Fruit fly (Drosophila melanogaster) whole organism, embryonic: Measurements from ENCODE around the gene Mur2B.

Source experiments
- Ada2b ChIP-seq: fragments of 200-800 bp; sonication (Bioruptor generic); IDR thresholded peaks from 2 replicates; pipeline ENCODE4 v1.3.6; 2022; ENCODE audit warnings: missing biosample characterization, missing genetic modification characterization
- Aef1 ChIP-seq: fragments of 200-800 bp; sonication (Bioruptor generic); IDR thresholded peaks from 3 replicates; pipeline ENCODE4 v1.3.6; 2022; ENCODE audit warnings: missing biosample characterization, missing genetic modification characterization
- Bdp1 ChIP-seq: fragments of 200-800 bp; sonication (Bioruptor generic); optimal IDR thresholded peaks from 3 replicates; lab custom pipeline; 2016; ENCODE audit warnings: missing biosample characterization, missing genetic modification characterization
- Bgb ChIP-seq: fragments of 200-800 bp; sonication (Bioruptor generic); IDR thresholded peaks from 2 replicates; pipeline ENCODE4 v1.3.6; 2022; ENCODE audit warnings: missing biosample characterization, missing genetic modification characterization; ENCODE audit not compliant: partially characterized antibody
- CG10274 ChIP-seq: fragments of 200-800 bp; sonication (Bioruptor generic); optimal IDR thresholded peaks from 3 replicates; lab custom pipeline; 2017; ENCODE audit warnings: missing biosample characterization, mild to moderate bottlenecking, missing genetic modification characterization
- CG10431 ChIP-seq: fragments of 200-800 bp; sonication (Bioruptor generic); optimal IDR thresholded peaks from 3 replicates; lab custom pipeline; 2018; ENCODE audit warnings: missing biosample characterization, mild to moderate bottlenecking, missing genetic modification characterization
- CG11398 ChIP-seq: fragments of 200-800 bp; sonication (Bioruptor generic); optimal IDR thresholded peaks from 2 replicates; lab custom pipeline; 2016; ENCODE audit warnings: missing biosample characterization, missing genetic modification characterization
- CG11504 ChIP-seq: fragments of 200-800 bp; sonication (Bioruptor generic); optimal IDR thresholded peaks from 3 replicates; lab custom pipeline; 2019; ENCODE audit warnings: missing biosample characterization, mild to moderate bottlenecking, missing genetic modification characterization, moderate library complexity
- CG12104 ChIP-seq: fragments of 200-800 bp; sonication (Bioruptor generic); optimal IDR thresholded peaks from 3 replicates; lab custom pipeline; 2016; ENCODE audit warnings: missing biosample characterization, missing genetic modification characterization
- CG16863 ChIP-seq: fragments of 200-800 bp; sonication (Bioruptor generic); optimal IDR thresholded peaks from 3 replicates; lab custom pipeline; 2016; ENCODE audit warnings: missing biosample characterization, missing genetic modification characterization
- CG17802 ChIP-seq: fragments of 200-800 bp; sonication (Bioruptor generic); optimal IDR thresholded peaks from 2 replicates; lab custom pipeline; 2018; ENCODE audit warnings: missing biosample characterization, mild to moderate bottlenecking, missing genetic modification characterization, moderate library complexity
- CG1792 ChIP-seq: fragments of 200-800 bp; sonication (Bioruptor generic); optimal IDR thresholded peaks from 2 replicates; lab custom pipeline; 2016; ENCODE audit warnings: missing biosample characterization, missing genetic modification characterization
- CG18262 ChIP-seq: fragments of 200-800 bp; optimal IDR thresholded peaks from 3 replicates; lab custom pipeline; 2019; ENCODE audit warnings: missing biosample characterization, mild to moderate bottlenecking, missing genetic modification characterization, moderate library complexity
- CG18476 ChIP-seq: fragments of 200-800 bp; sonication (Bioruptor generic); optimal IDR thresholded peaks from 2 replicates; lab custom pipeline; 2016; ENCODE audit warnings: missing biosample characterization, mild to moderate bottlenecking, missing genetic modification characterization
- CG2199 ChIP-seq: fragments of 200-800 bp; sonication (Bioruptor generic); IDR thresholded peaks from 3 replicates; pipeline ENCODE4 v1.3.6; 2022; ENCODE audit warnings: missing biosample characterization, missing genetic modification characterization
- CG2202 ChIP-seq: fragments of 200-800 bp; sonication (Bioruptor generic); optimal IDR thresholded peaks from 2 replicates; lab custom pipeline; 2018; ENCODE audit warnings: missing biosample characterization, mild to moderate bottlenecking, missing genetic modification characterization
- CG43689 ChIP-seq: fragments of 200-800 bp; sonication (Bioruptor generic); IDR thresholded peaks from 2 replicates; pipeline ENCODE4 v1.3.6; 2022; ENCODE audit warnings: missing biosample characterization, missing genetic modification characterization
- CG6654 ChIP-seq: fragments of 200-800 bp; sonication (Bioruptor generic); optimal IDR thresholded peaks from 2 replicates; lab custom pipeline; 2017; ENCODE audit warnings: missing biosample characterization, mild to moderate bottlenecking, missing genetic modification characterization
- CG9797 ChIP-seq: fragments of 200-800 bp; sonication (Bioruptor generic); optimal IDR thresholded peaks from 3 replicates; lab custom pipeline; 2018; ENCODE audit warnings: missing biosample characterization, mild to moderate bottlenecking, missing genetic modification characterization
- Camta ChIP-seq: fragments of 200-800 bp; sonication (Bioruptor generic); optimal IDR thresholded peaks from 2 replicates; lab custom pipeline; 2016; ENCODE audit warnings: missing biosample characterization, missing genetic modification characterization
- HLH3B ChIP-seq: fragments of 200-800 bp; sonication (Bioruptor generic); IDR thresholded peaks from 2 replicates; pipeline ENCODE4 v1.3.6; 2022; ENCODE audit warnings: missing biosample characterization, missing genetic modification characterization
- Kr ChIP-seq: fragments of 200-800 bp; sonication (Bioruptor generic); optimal IDR thresholded peaks from 2 replicates; lab custom pipeline; 2017; ENCODE audit warnings: missing biosample characterization, mild to moderate bottlenecking, missing genetic modification characterization
- Nf-YB ChIP-seq: fragments of 200-800 bp; sonication (Bioruptor generic); optimal IDR thresholded peaks from 3 replicates; lab custom pipeline; 2019; ENCODE audit warnings: missing biosample characterization, mild to moderate bottlenecking, missing genetic modification characterization, moderate library complexity
- NfI ChIP-seq: fragments of 200-800 bp; sonication (Bioruptor generic); optimal IDR thresholded peaks from 3 replicates; lab custom pipeline; 2018; ENCODE audit warnings: missing biosample characterization, mild to moderate bottlenecking, missing genetic modification characterization, moderate library complexity
- Sox102F ChIP-seq: fragments of 200-800 bp; sonication (Bioruptor generic); optimal IDR thresholded peaks from 2 replicates; lab custom pipeline; 2018; ENCODE audit warnings: missing biosample characterization, mild to moderate bottlenecking, missing genetic modification characterization, moderate library complexity
- Xbp1 ChIP-seq: fragments of 200-800 bp; sonication (Bioruptor generic); optimal IDR thresholded peaks from 3 replicates; lab custom pipeline; 2016; ENCODE audit warnings: missing biosample characterization, mild to moderate bottlenecking, missing genetic modification characterization
- Xrp1 ChIP-seq: fragments of 200-800 bp; sonication (Bioruptor generic); IDR thresholded peaks from 2 replicates; pipeline ENCODE4 v1.3.6; 2022; ENCODE audit warnings: missing biosample characterization, missing genetic modification characterization
- YL-1 ChIP-seq: fragments of 200-800 bp; sonication (Bioruptor generic); optimal IDR thresholded peaks from 3 replicates; lab custom pipeline; 2017; ENCODE audit warnings: missing biosample characterization, mild to moderate bottlenecking, missing genetic modification characterization
- ab ChIP-seq: fragments of 200-800 bp; sonication (Bioruptor generic); optimal IDR thresholded peaks from 2 replicates; lab custom pipeline; 2016; ENCODE audit warnings: missing biosample characterization, missing genetic modification characterization
- br ChIP-seq: fragments of >200 bp; optimal IDR thresholded peaks from 2 replicates; lab custom pipeline; 2017
- cas ChIP-seq: fragments of 200-800 bp; sonication (Bioruptor generic); IDR thresholded peaks from 2 replicates; pipeline ENCODE4 v1.3.6; 2022; ENCODE audit warnings: missing biosample characterization, missing genetic modification characterization
- cg ChIP-seq: fragments of 200-800 bp; sonication (Bioruptor generic); optimal IDR thresholded peaks from 3 replicates; lab custom pipeline; 2019; ENCODE audit warnings: missing biosample characterization, mild to moderate bottlenecking, missing genetic modification characterization, moderate library complexity
- danr ChIP-seq: fragments of 200-800 bp; sonication (Bioruptor generic); IDR thresholded peaks from 2 replicates; pipeline ENCODE4 v1.3.6; 2022; ENCODE audit warnings: missing biosample characterization, missing genetic modification characterization
- dati ChIP-seq: fragments of 200-800 bp; sonication (Bioruptor generic); IDR thresholded peaks from 2 replicates; pipeline ENCODE4 v1.3.6; 2022; ENCODE audit warnings: missing biosample characterization, missing genetic modification characterization
- dm ChIP-seq: fragments of 200-800 bp; sonication (Bioruptor generic); optimal IDR thresholded peaks from 3 replicates; lab custom pipeline; 2016; ENCODE audit warnings: missing biosample characterization, missing genetic modification characterization
- hbn ChIP-seq: fragments of 200-800 bp; sonication (Bioruptor generic); IDR thresholded peaks from 2 replicates; pipeline ENCODE4 v1.3.6; 2022; ENCODE audit warnings: missing biosample characterization, missing genetic modification characterization; ENCODE audit not compliant: partially characterized antibody
- her ChIP-seq: fragments of 200-800 bp; sonication (Bioruptor generic); optimal IDR thresholded peaks from 2 replicates; lab custom pipeline; 2016; ENCODE audit warnings: missing biosample characterization, missing genetic modification characterization
- hth ChIP-seq: fragments of >200 bp; optimal IDR thresholded peaks from 2 replicates; lab custom pipeline; 2017; ENCODE audit warnings: inconsistent platforms
- insv ChIP-seq, 2 experiments: fragments of 200-800 bp; sonication (Bioruptor generic); optimal IDR thresholded peaks; 3 replicates each; lab custom pipeline; 2016 to 2018; ENCODE audit warnings: missing biosample characterization in 2 of 2, missing genetic modification characterization in 2 of 2
- nau ChIP-seq: fragments of 200-800 bp; sonication (Bioruptor generic); optimal IDR thresholded peaks from 3 replicates; lab custom pipeline; 2017; ENCODE audit warnings: missing biosample characterization, mild to moderate bottlenecking, missing genetic modification characterization, missing genetic modification reagents
- org-1 ChIP-seq: fragments of 200-800 bp; sonication (Bioruptor generic); optimal IDR thresholded peaks from 2 replicates; lab custom pipeline; 2017; ENCODE audit warnings: missing biosample characterization, missing genetic modification characterization
- pb ChIP-seq: fragments of 200-800 bp; sonication (Bioruptor generic); optimal IDR thresholded peaks from 3 replicates; lab custom pipeline; 2016; ENCODE audit warnings: missing biosample characterization, missing genetic modification characterization
- pho ChIP-seq: fragments of 200-800 bp; sonication (Bioruptor generic); optimal IDR thresholded peaks from 2 replicates; lab custom pipeline; 2016; ENCODE audit warnings: missing biosample characterization, missing genetic modification characterization
- pita ChIP-seq: fragments of 200-800 bp; sonication (Bioruptor generic); optimal IDR thresholded peaks from 2 replicates; lab custom pipeline; 2017; ENCODE audit warnings: missing biosample characterization, mild to moderate bottlenecking, missing genetic modification characterization
- pnt ChIP-seq: fragments of 200-800 bp; sonication (Bioruptor generic); optimal IDR thresholded peaks from 3 replicates; lab custom pipeline; 2016; ENCODE audit warnings: missing biosample characterization, missing genetic modification characterization
- schlank ChIP-seq: fragments of 200-800 bp; sonication (Bioruptor generic); optimal IDR thresholded peaks from 2 replicates; lab custom pipeline; 2018; ENCODE audit warnings: missing biosample characterization, mild to moderate bottlenecking, missing genetic modification characterization
- sens-2 ChIP-seq: fragments of 200-800 bp; sonication (Bioruptor generic); IDR thresholded peaks from 2 replicates; pipeline ENCODE4 v1.3.6; 2022; ENCODE audit warnings: missing biosample characterization, missing genetic modification characterization
- so ChIP-seq: fragments of 200-800 bp; sonication (Bioruptor generic); IDR thresholded peaks from 3 replicates; pipeline ENCODE4 v1.3.6; 2022; ENCODE audit warnings: missing biosample characterization, missing genetic modification characterization
- sqz ChIP-seq: fragments of 200-800 bp; sonication (Bioruptor generic); optimal IDR thresholded peaks from 3 replicates; lab custom pipeline; 2018; ENCODE audit warnings: missing biosample characterization, mild to moderate bottlenecking, missing genetic modification characterization
- ssp ChIP-seq: fragments of 200-800 bp; sonication (Bioruptor generic); IDR thresholded peaks from 2 replicates; pipeline ENCODE4 v1.3.6; 2022; ENCODE audit warnings: missing biosample characterization, missing genetic modification characterization
- sug ChIP-seq: fragments of 200-800 bp; optimal IDR thresholded peaks from 2 replicates; lab custom pipeline; 2019; ENCODE audit warnings: missing biosample characterization, mild to moderate bottlenecking, missing genetic modification characterization, moderate library complexity
- tup ChIP-seq: fragments of 200-800 bp; sonication (Bioruptor generic); optimal IDR thresholded peaks from 2 replicates; lab custom pipeline; 2016; ENCODE audit warnings: missing biosample characterization, mild to moderate bottlenecking, missing genetic modification characterization, moderate library complexity
- unpg ChIP-seq: fragments of 200-800 bp; sonication (Bioruptor generic); optimal IDR thresholded peaks from 3 replicates; lab custom pipeline; 2018; ENCODE audit warnings: missing biosample characterization, mild to moderate bottlenecking, missing genetic modification characterization, moderate library complexity

Mur2B gene

dm6 chrX:1476848-1477247, 191.7 kb downstream of the Mur2B start, which contains the start of the genes Rab27 and mei-38 (continued):
- TF ChIP-seq HLH3B (GFP tag; lab: Robert Waterston, UW): no peak
- no peak for TF ChIP-seq cas (GFP tag; lab: Robert Waterston, UW)
- TF ChIP-seq Xbp1 (GFP tag; lab: Kevin White, UChicago): peak; percentile 20
- no peak for TF ChIP-seq CG17802 (tag; lab: Kevin White, UChicago)
- no peak for TF ChIP-seq sug (tag; lab: Kevin White, UChicago)
- no peak for TF ChIP-seq CG12104
- TF ChIP-seq CG43689: no peak
- TF ChIP-seq cg: no peak
- TF ChIP-seq Aef1 (GFP tag; lab: Robert Waterston, UW): no peak
- no peak for TF ChIP-seq schlank (tag; lab: Kevin White, UChicago)
- no peak for TF ChIP-seq pnt (GFP tag; lab: Kevin White, UChicago)
- TF ChIP-seq org-1 (GFP tag; lab: Kevin White, UChicago): no peak
- peak; percentile 37 for TF ChIP-seq pho (GFP tag; lab: Kevin White, UChicago)
- no peak for TF ChIP-seq sqz
- peak; percentile 22 for TF ChIP-seq Bdp1 (GFP tag; lab: Kevin White, UChicago)
- no peak for TF ChIP-seq CG16863 (GFP tag; lab: Kevin White, UChicago)
- TF ChIP-seq YL-1 (GFP tag; lab: Kevin White, UChicago): no peak
- no peak for TF ChIP-seq CG11504
- TF ChIP-seq Xrp1: 0 out of 2 replicates have a peak, but pooled peaks have one; percentile 34
- TF ChIP-seq sens-2 (GFP tag; lab: Robert Waterston, UW): no peak
- no peak for TF ChIP-seq so (GFP tag; lab: Robert Waterston, UW)
- no peak for TF ChIP-seq pb (GFP tag; lab: Kevin White, UChicago)
- no peak for TF ChIP-seq dm
- TF ChIP-seq tup (GFP tag; lab: Kevin White, UChicago): no peak
- no peak for TF ChIP-seq Sox102F (GFP tag; lab: Kevin White, UChicago)
- no peak for TF ChIP-seq ssp (GFP tag; lab: Robert Waterston, UW)
- no peak for TF ChIP-seq CG2202 (tag; lab: Kevin White, UChicago)
- no peak for TF ChIP-seq CG11398 (GFP tag; lab: Kevin White, UChicago)
- TF ChIP-seq pita: no peak
- no peak for TF ChIP-seq br (lab: Kevin White, UChicago)
- TF ChIP-seq Bgb (GFP tag; lab: Robert Waterston, UW): peak; percentile 75
- TF ChIP-seq Ada2b: no peak
- TF ChIP-seq danr (GFP tag; lab: Robert Waterston, UW): no peak
- no peak for TF ChIP-seq CG18262 (tag; lab: Kevin White, UChicago)
- no peak for TF ChIP-seq ab (GFP tag; lab: Kevin White, UChicago)
- TF ChIP-seq Kr (GFP tag; lab: Kevin White, UChicago): no peak
- TF ChIP-seq CG1792: peak; percentile 23
- TF ChIP-seq unpg (GFP tag; lab: Kevin White, UChicago): no peak
- TF ChIP-seq insv (GFP tag; optimal IDR thresholded peaks at IDR 0.05; lab: Kevin White, UChicago): no peak
- TF ChIP-seq hbn (GFP tag; lab: Robert Waterston, UW): peak; percentile 57; the same call in 1 of the 2 replicates
- peak; percentile 9 for TF ChIP-seq Camta (GFP tag; lab: Kevin White, UChicago)
- TF ChIP-seq nau (GFP tag; lab: Kevin White, UChicago): no peak
- TF ChIP-seq CG2199 (GFP tag; lab: Robert Waterston, UW): no peak
- no peak for TF ChIP-seq CG10274 (GFP tag; lab: Kevin White, UChicago)
- no peak for TF ChIP-seq hth (lab: Kevin White, UChicago)
- no peak for TF ChIP-seq Nf-YB (GFP tag; lab: Kevin White, UChicago)
- TF ChIP-seq NfI: no peak
- peak; percentile 54 for TF ChIP-seq her (GFP tag; lab: Kevin White, UChicago)
- no peak for TF ChIP-seq CG18476 (GFP tag; lab: Kevin White, UChicago)
- no peak for TF ChIP-seq dati (GFP tag; lab: Robert Waterston, UW)
- no peak for TF ChIP-seq CG10431 (GFP tag; lab: Kevin White, UChicago)
- TF ChIP-seq CG9797 (GFP tag; lab: Kevin White, UChicago): peak; percentile 32
- no peak for TF ChIP-seq CG6654 (GFP tag; lab: Kevin White, UChicago)
